Fruit fly (Drosophila melanogaster): ENCODE data around the gene Inx2.

Gene Inx2

DNA sequence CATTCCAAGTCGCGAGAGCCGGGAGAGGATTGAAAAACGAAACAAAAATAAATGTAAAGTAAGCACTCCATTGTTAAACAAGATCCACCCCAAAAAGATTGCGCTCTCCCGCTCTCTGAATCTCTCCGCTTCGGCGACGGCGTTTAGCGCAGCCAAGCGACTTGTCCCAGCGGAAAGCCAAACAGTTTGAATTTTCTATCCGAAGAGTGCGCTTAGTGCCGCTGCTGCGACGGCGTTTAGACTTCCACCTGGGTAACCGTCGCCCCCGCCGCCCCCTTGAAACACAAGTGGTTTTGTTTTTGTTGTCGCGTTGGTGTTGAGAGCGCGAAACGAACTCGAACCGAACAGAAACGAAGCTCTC is at the start of gene Inx2 (continued):
- TF ChIP-seq Mad (GFP tag; optimal IDR thresholded peaks at IDR 0.05) = no peak
- TF ChIP-seq CG17912 (GFP tag; optimal IDR thresholded peaks at IDR 0.05) = no peak
- TF ChIP-seq tio (GFP tag; optimal IDR thresholded peaks at IDR 0.05) = no peak
- no peak for TF ChIP-seq repo (GFP tag; optimal IDR thresholded peaks at IDR 0.05)
- no peak for TF ChIP-seq h (optimal IDR thresholded peaks at IDR 0.05)
- TF ChIP-seq CG6791 (GFP tag; IDR thresholded peaks at IDR 0.05; ENCODE audit: partially characterized antibody) = no peak; the same call in 2 of the 3 replicates
- no peak for TF ChIP-seq CG4617 (GFP tag; optimal IDR thresholded peaks at IDR 0.05; ENCODE audit: borderline replicate concordance)
- TF ChIP-seq Bdp1 (GFP tag; optimal IDR thresholded peaks at IDR 0.05) = no peak
- no peak; the same call in 1 of the 2 replicates for TF ChIP-seq CG31441 (GFP tag; IDR thresholded peaks at IDR 0.05)
- TF ChIP-seq Tbp (GFP tag; optimal IDR thresholded peaks at IDR 0.05) = no peak
- TF ChIP-seq CG11398 (GFP tag; optimal IDR thresholded peaks at IDR 0.05) = peak; percentile 10
- no peak for TF ChIP-seq btn (GFP tag; optimal IDR thresholded peaks at IDR 0.05)
- TF ChIP-seq CG15479 (GFP tag; optimal IDR thresholded peaks at IDR 0.05) = peak; percentile 31
- no peak for TF ChIP-seq Dip2 (GFP tag; IDR thresholded peaks at IDR 0.05)
- no peak for TF ChIP-seq Sry-δ (GFP tag; optimal IDR thresholded peaks at IDR 0.05)
- peak; percentile 7 for TF ChIP-seq CG17359 (tag; optimal IDR thresholded peaks at IDR 0.05)
- no peak for TF ChIP-seq CG11723 (GFP tag; optimal IDR thresholded peaks at IDR 0.05)
- no peak for TF ChIP-seq MBD-R2 (GFP tag; IDR thresholded peaks at IDR 0.05)
- TF ChIP-seq croc (GFP tag; conservative IDR thresholded peaks at IDR 0.05) = no peak
- peak; percentile 67 for TF ChIP-seq bbx (GFP tag; IDR thresholded peaks at IDR 0.05; ENCODE audit: partially characterized antibody)
- TF ChIP-seq CG7372 (GFP tag; IDR thresholded peaks at IDR 0.05) = no peak

DNA sequence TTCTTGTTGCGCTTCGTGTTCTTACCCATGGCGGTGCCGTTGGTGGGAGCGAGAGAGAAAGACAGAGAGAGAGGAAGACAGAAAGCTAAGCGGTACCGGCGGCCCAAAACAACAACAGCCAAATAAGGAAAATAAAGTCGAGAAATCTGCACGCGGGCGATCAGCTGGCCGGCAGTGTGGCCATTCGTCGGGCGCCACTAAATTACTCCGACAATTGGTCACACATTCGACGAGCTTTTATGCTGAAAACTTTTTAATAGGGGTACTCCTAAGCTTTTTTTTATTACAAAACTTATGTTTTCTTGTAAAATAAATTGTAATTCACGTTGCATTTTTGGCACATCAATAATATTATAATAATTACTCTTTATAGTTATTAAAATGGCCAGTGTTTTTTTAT is 29.9 kb upstream of the Inx2 start, which contains the start of gene Setd3:
TSS of gene Setd3 (minus strand) at position 187 of the 400 bp plus-strand sequence.
- TF ChIP-seq stwl (tag; optimal IDR thresholded peaks at IDR 0.05) = peak; percentile 18
- TF ChIP-seq CG13287 (GFP tag; IDR thresholded peaks at IDR 0.05; ENCODE audit: partially characterized antibody) = peak; percentile 20; the same call in 1 of the 2 replicates
- TF ChIP-seq Dp (GFP tag; optimal IDR thresholded peaks at IDR 0.05) = peak; percentile 41
- peak; percentile 27; the same call in 1 of the 2 replicates for TF ChIP-seq Xrp1 (GFP tag; IDR thresholded peaks at IDR 0.05)
- TF ChIP-seq wek (GFP tag; optimal IDR thresholded peaks at IDR 0.05) = peak; percentile 88
- no peak for TF ChIP-seq mirr (GFP tag; optimal IDR thresholded peaks at IDR 0.05)
- TF ChIP-seq CG6791 (GFP tag; IDR thresholded peaks at IDR 0.05; ENCODE audit: partially characterized antibody) = peak; percentile 41; the same call in 1 of the 3 replicates
- TF ChIP-seq Fer3 (tag; optimal IDR thresholded peaks at IDR 0.05) = peak; percentile 30
- TF ChIP-seq CG4360 (GFP tag; IDR thresholded peaks at IDR 0.05) = 0 out of 2 replicates have a peak, but pooled peaks have one; percentile 22
- TF ChIP-seq CG1603 (tag; optimal IDR thresholded peaks at IDR 0.05) = peak; percentile 6
- TF ChIP-seq CG2712 (tag; optimal IDR thresholded peaks at IDR 0.05) = peak; percentile 4
- TF ChIP-seq CG1832 (GFP tag; optimal IDR thresholded peaks at IDR 0.05) = peak; percentile 44
- TF ChIP-seq CG18476 (GFP tag; optimal IDR thresholded peaks at IDR 0.05) = no peak
- peak; percentile 55 for TF ChIP-seq dm (GFP tag; optimal IDR thresholded peaks at IDR 0.05)
- TF ChIP-seq MESR4 (GFP tag; optimal IDR thresholded peaks at IDR 0.05) = peak; percentile 20
- TF ChIP-seq CG12391 (tag; optimal IDR thresholded peaks at IDR 0.05) = peak; percentile 21
- TF ChIP-seq tin (GFP tag; optimal IDR thresholded peaks at IDR 0.05) = no peak
- TF ChIP-seq yki (optimal IDR thresholded peaks at IDR 0.05) = no peak
- TF ChIP-seq PHDP (tag; optimal IDR thresholded peaks at IDR 0.05) = peak; percentile 12
- TF ChIP-seq CG12659 (GFP tag; optimal IDR thresholded peaks at IDR 0.05) = peak; percentile 28
- TF ChIP-seq CG9797 (GFP tag; optimal IDR thresholded peaks at IDR 0.05) = peak; percentile 56
- peak; percentile 35 for TF ChIP-seq grau (tag; optimal IDR thresholded peaks at IDR 0.05)
- TF ChIP-seq crp (GFP tag; optimal IDR thresholded peaks at IDR 0.05) = peak in 1 of 2 experiments; percentile 86
- peak; percentile 3 for TF ChIP-seq BEAF-32 (GFP tag; optimal IDR thresholded peaks at IDR 0.05)
- no peak for TF ChIP-seq CG16813 (GFP tag; IDR thresholded peaks at IDR 0.05; ENCODE audit: partially characterized antibody)
- peak; percentile 14 for TF ChIP-seq YL-1 (GFP tag; optimal IDR thresholded peaks at IDR 0.05)
- TF ChIP-seq NC2β (GFP tag; optimal IDR thresholded peaks at IDR 0.05) = no peak
- peak; percentile 17 for TF ChIP-seq CoRest (tag; optimal IDR thresholded peaks at IDR 0.05)
- TF ChIP-seq CG13424 (tag; optimal IDR thresholded peaks at IDR 0.05) = peak; percentile 35
- peak; percentile 43 for TF ChIP-seq Med (GFP tag)
- TF ChIP-seq E2f2 (GFP tag; IDR thresholded peaks at IDR 0.05) = peak; percentile 55
